Worm (Caenorhabditis elegans) whole organism, L4 larva: Measurements from ENCODE around the gene fbxb-15.

Experiments
- F10B5.3 ChIP-seq: sonication (generic microtip); optimal IDR thresholded peaks from 2 replicates; lab custom pipeline; 2016; ENCODE audit warnings: mild to moderate bottlenecking, missing genetic modification characterization, missing compliant biosample characterization
- R02D3.7 ChIP-seq: fragments of 150-350 bp; sonication (generic microtip); optimal IDR thresholded peaks from 3 replicates; lab custom pipeline; 2014; ENCODE audit warnings: missing biosample characterization, missing genetic modification characterization
- aha-1 ChIP-seq: fragments of 150-350 bp; peaks from one replicate; lab custom pipeline; 2014; ENCODE audit warnings: missing biosample characterization, missing genetic modification characterization
- aly-2 ChIP-seq: sonication (generic microtip); optimal IDR thresholded peaks from 2 replicates; lab custom pipeline; 2018; ENCODE audit warnings: missing biosample characterization, missing genetic modification characterization
- ceh-82 ChIP-seq: sonication (generic microtip); optimal IDR thresholded peaks from 2 replicates; lab custom pipeline; 2017; ENCODE audit warnings: missing biosample characterization, missing genetic modification characterization
- lir-3 ChIP-seq: sonication (generic microtip); optimal IDR thresholded peaks from 2 replicates; lab custom pipeline; 2016; ENCODE audit warnings: mild to moderate bottlenecking, missing genetic modification characterization, missing compliant biosample characterization
- lsy-2 ChIP-seq, 2 experiments: fragments of 150-350 bp in 1 of 2; sonication (generic microtip) in 1 of 2; optimal IDR thresholded peaks; 2 replicates each; lab custom pipeline; 2014 to 2017; ENCODE audit warnings: missing biosample characterization in 2 of 2, missing genetic modification characterization in 2 of 2
- tra-1 ChIP-seq: fragments of 200-800 bp; sonication (Bioruptor generic); IDR thresholded peaks from 2 replicates; pipeline ENCODE4 v1.3.6; 2022; ENCODE audit warnings: missing genetic modification reagents, missing genetic modification characterization, missing compliant biosample characterization
- unc-62 ChIP-seq, 3 experiments: fragments of 150-350 bp in 1 of 3; sonication (generic microtip); optimal IDR thresholded peaks in 2 of 3; peaks in 1 of 3; 1 replicate in 1 of 3; 2 replicates in 2 of 3; lab custom pipeline; 2014 to 2017; ENCODE audit warnings: missing biosample characterization in 3 of 3, missing genetic modification characterization in 3 of 3, missing genetic modification reagents in 3 of 3, missing genotype in 1 of 3
- ztf-11 ChIP-seq: fragments of 150-350 bp; optimal IDR thresholded peaks from 2 replicates; lab custom pipeline; 2014; ENCODE audit warnings: missing biosample characterization, missing genetic modification characterization
- ztf-7 ChIP-seq: fragments of 150-350 bp; optimal IDR thresholded peaks from 2 replicates; lab custom pipeline; 2014; ENCODE audit warnings: missing biosample characterization, missing genetic modification characterization

DNA sequence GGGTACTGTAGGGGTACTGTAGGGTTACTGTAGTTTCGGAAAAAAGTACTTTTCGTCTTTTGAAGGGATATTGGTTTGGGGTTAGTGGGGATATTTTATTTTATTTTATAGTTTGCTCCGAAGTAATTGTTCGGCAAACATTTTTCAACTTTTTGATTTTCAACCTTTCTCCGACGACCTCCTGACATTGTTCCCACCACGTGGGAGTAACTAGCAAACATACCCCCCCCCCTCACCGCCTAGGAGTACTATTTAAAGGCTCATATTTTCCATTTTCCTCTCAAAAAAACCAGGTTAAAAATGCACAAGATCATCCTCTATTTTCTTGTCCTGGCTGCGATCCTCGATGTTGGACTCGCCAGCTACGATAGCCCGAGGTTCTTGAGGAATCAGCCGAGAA, 12.7 kb upstream of the fbxb-15 start, which contains the start of gene srlf-29:
- TF ChIP-seq aly-2 (tag; lab: Kevin White, UChicago) (no peak), aha-1 (tag; lab: Kevin White, UChicago) (no peak), ceh-82 (no peak), ztf-11 (tag; lab: Kevin White, UChicago) (no peak), R02D3.7 (tag; lab: Kevin White, UChicago) (no peak), tra-1 (GFP tag; lab: Robert Waterston, UW) (no peak), unc-62 (GFP tag; optimal IDR thresholded peaks at IDR 0.05 in 1 of 2; lab: Kevin White, UChicago) (peak in 1 of 2 experiments; percentile 49), unc-62 (tag; optimal IDR thresholded peaks at IDR 0.05; lab: Kevin White, UChicago) (no peak), F10B5.3 (no peak), lsy-2 (tag; optimal IDR thresholded peaks at IDR 0.05; lab: Kevin White, UChicago) (no peak), ztf-7 (tag; lab: Kevin White, UChicago) (no peak), lir-3 (tag; lab: Kevin White, UChicago) (no peak)
